Fruit fly (Drosophila melanogaster): ENCODE results near the gene AMPKalpha.

AMPKalpha gene

DNA sequence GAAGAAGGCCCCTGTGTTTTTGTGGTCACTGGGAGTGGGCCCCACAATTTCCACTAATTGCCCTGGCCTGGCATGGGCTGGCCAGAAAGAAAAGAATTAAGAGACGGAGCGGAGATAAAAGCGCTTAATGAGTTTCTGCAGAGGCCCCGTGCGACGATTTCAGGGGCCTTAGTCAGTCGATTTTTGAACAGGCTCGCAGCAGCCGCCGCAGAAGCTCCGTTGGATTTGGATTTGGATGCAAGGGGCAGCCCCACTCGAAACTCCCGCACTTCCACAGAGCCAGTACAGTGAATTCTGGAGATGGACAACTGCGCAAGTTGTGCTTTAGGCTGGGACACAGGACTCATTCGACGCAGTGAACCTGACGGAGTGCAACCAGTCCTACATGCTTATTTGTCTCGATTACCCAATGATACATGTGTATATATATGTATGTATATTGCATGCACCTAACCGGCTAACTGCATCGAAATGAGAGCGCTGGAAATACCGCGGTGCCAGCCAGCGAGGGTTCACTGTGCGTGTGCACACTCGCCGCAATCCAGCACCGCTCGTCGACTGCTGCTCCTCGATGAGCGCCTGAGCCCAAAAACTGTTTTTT lies 23.2 kb downstream of the AMPKalpha start (continued):
- peak; percentile 65 for TF ChIP-seq Antp (GFP tag; optimal IDR thresholded peaks at IDR 0.05)
- peak; percentile 36 for TF ChIP-seq kay (GFP tag; optimal IDR thresholded peaks at IDR 0.05)
- peak; percentile 64; the same call in 2 of the 3 replicates for TF ChIP-seq Mrtf (GFP tag; IDR thresholded peaks at IDR 0.05)
- TF ChIP-seq CTCF (GFP tag; optimal IDR thresholded peaks at IDR 0.05): no peak
- TF ChIP-seq GATAe (GFP tag; conservative IDR thresholded peaks at IDR 0.05): no peak
- TF ChIP-seq Spps (tag; optimal IDR thresholded peaks at IDR 0.05): no peak
- peak; percentile 11 for TF ChIP-seq chn (GFP tag; optimal IDR thresholded peaks at IDR 0.05)
- TF ChIP-seq dimm (GFP tag; IDR thresholded peaks at IDR 0.05): no peak
- 0 out of 2 replicates have a peak, but pooled peaks have one; percentile 35 for TF ChIP-seq gsb (GFP tag; IDR thresholded peaks at IDR 0.05)
- peak; percentile 53 for TF ChIP-seq lbe (GFP tag; optimal IDR thresholded peaks at IDR 0.05)
- TF ChIP-seq zen (tag; optimal IDR thresholded peaks at IDR 0.05): no peak
- peak; percentile 11 to 72 for TF ChIP-seq chif (GFP tag; optimal IDR thresholded peaks at IDR 0.05)
- no peak for TF ChIP-seq D (optimal IDR thresholded peaks at IDR 0.05)
- peak; percentile 58 for TF ChIP-seq D (GFP tag; optimal IDR thresholded peaks at IDR 0.05)
- TF ChIP-seq gfzf (GFP tag; optimal IDR thresholded peaks at IDR 0.05): no peak
- TF ChIP-seq Sry-δ (GFP tag; optimal IDR thresholded peaks at IDR 0.05): no peak
- peak; percentile 64 for TF ChIP-seq E2f1 (GFP tag; IDR thresholded peaks at IDR 0.05)
- peak; percentile 56; the same call in 1 of the 2 replicates for TF ChIP-seq seq (GFP tag; IDR thresholded peaks at IDR 0.05)
- TF ChIP-seq Optix (GFP tag; IDR thresholded peaks at IDR 0.05): peak; percentile 75
- TF ChIP-seq zen2 (GFP tag; IDR thresholded peaks at IDR 0.05; ENCODE audit: partially characterized antibody): no peak
- TF ChIP-seq CG6854 (GFP tag; optimal IDR thresholded peaks at IDR 0.05): peak; percentile 32
- peak; percentile 66 for TF ChIP-seq Sox102F (GFP tag; optimal IDR thresholded peaks at IDR 0.05)
- TF ChIP-seq CG17359 (tag; optimal IDR thresholded peaks at IDR 0.05): peak; percentile 65
- peak; percentile 56; the same call in 2 of the 3 replicates for TF ChIP-seq CG17361 (GFP tag; IDR thresholded peaks at IDR 0.05)
- TF ChIP-seq CG11723 (GFP tag; optimal IDR thresholded peaks at IDR 0.05): no peak
- TF ChIP-seq CG11504 (tag; optimal IDR thresholded peaks at IDR 0.05): peak; percentile 56
- no peak for TF ChIP-seq pita (GFP tag; optimal IDR thresholded peaks at IDR 0.05)
- peak; percentile 15 for TF ChIP-seq ATbp (GFP tag; optimal IDR thresholded peaks at IDR 0.05)
- TF ChIP-seq CG1792 (GFP tag; optimal IDR thresholded peaks at IDR 0.05): no peak
- TF ChIP-seq CG13123 (GFP tag; optimal IDR thresholded peaks at IDR 0.05): peak; percentile 19
- TF ChIP-seq bigmax (GFP tag; optimal IDR thresholded peaks at IDR 0.05): no peak
- TF ChIP-seq CG7963 (GFP tag; IDR thresholded peaks at IDR 0.05; ENCODE audit: partially characterized antibody): no peak
- peak; percentile 79 for TF ChIP-seq CG2120 (GFP tag; optimal IDR thresholded peaks at IDR 0.05)
- TF ChIP-seq CG2129 (GFP tag; IDR thresholded peaks at IDR 0.05; ENCODE audit: partially characterized antibody): no peak
- TF ChIP-seq CG10462 (GFP tag; optimal IDR thresholded peaks at IDR 0.05): peak; percentile 6
- no peak for TF ChIP-seq Bgb (GFP tag; IDR thresholded peaks at IDR 0.05; ENCODE audit: partially characterized antibody)
- TF ChIP-seq CG6254 (GFP tag; optimal IDR thresholded peaks at IDR 0.05): no peak
- TF ChIP-seq scrt (GFP tag; optimal IDR thresholded peaks at IDR 0.05): peak; percentile 38
- no peak for TF ChIP-seq hth (optimal IDR thresholded peaks at IDR 0.05)
- TF ChIP-seq CG17328 (GFP tag; IDR thresholded peaks at IDR 0.05): peak; percentile 50; the same call in 1 of the 2 replicates
- TF ChIP-seq CG32772 (GFP tag; IDR thresholded peaks at IDR 0.05): peak; percentile 66
- no peak for TF ChIP-seq Lhr (GFP tag; optimal IDR thresholded peaks at IDR 0.05)
- peak; percentile 64 for TF ChIP-seq CG6272 (GFP tag; IDR thresholded peaks at IDR 0.05)
- TF ChIP-seq CG12659 (GFP tag; optimal IDR thresholded peaks at IDR 0.05): peak; percentile 34
- TF ChIP-seq cg (GFP tag; optimal IDR thresholded peaks at IDR 0.05): no peak
- peak; percentile 64 for TF ChIP-seq CG10209 (GFP tag; optimal IDR thresholded peaks at IDR 0.05)
- no peak for TF ChIP-seq run (tag; optimal IDR thresholded peaks at IDR 0.05)
- TF ChIP-seq CG17385 (GFP tag; optimal IDR thresholded peaks at IDR 0.05): peak; percentile 50
- TF ChIP-seq sr (GFP tag; IDR thresholded peaks at IDR 0.05): peak; percentile 12; the same call in 1 of the 3 replicates
- TF ChIP-seq Xbp1 (GFP tag; optimal IDR thresholded peaks at IDR 0.05): peak; percentile 63

All from whole organism, embryonic.